Fruit fly (Drosophila melanogaster) whole organism, prepupa: Measurements from ENCODE around the gene TfIIA-L.

Source experiments
- CG10631 ChIP-seq: fragments of 200-800 bp; sonication (Bioruptor generic); optimal IDR thresholded peaks from 2 replicates; lab custom pipeline; 2016; ENCODE audit warnings: missing biosample characterization, missing genetic modification characterization
- CG10669 ChIP-seq: fragments of 200-800 bp; sonication (Bioruptor generic); optimal IDR thresholded peaks from 3 replicates; lab custom pipeline; 2018; ENCODE audit warnings: missing biosample characterization, mild to moderate bottlenecking, missing genetic modification characterization, moderate library complexity
- CG11294 ChIP-seq: fragments of 200-800 bp; sonication (Bioruptor generic); IDR thresholded peaks from 2 replicates; pipeline ENCODE4 v1.3.6; 2022; ENCODE audit warnings: missing biosample characterization, missing genetic modification characterization
- CG11762 ChIP-seq: fragments of 200-800 bp; sonication (Bioruptor generic); optimal IDR thresholded peaks from 3 replicates; lab custom pipeline; 2016; ENCODE audit warnings: missing biosample characterization, missing genetic modification characterization; ENCODE audit not compliant: insufficient read depth
- CG11902 ChIP-seq: fragments of 200-800 bp; sonication (Bioruptor generic); optimal IDR thresholded peaks from 3 replicates; lab custom pipeline; 2016; ENCODE audit warnings: missing biosample characterization, missing genetic modification characterization
- CG15336 ChIP-seq: fragments of 200-800 bp; sonication (Bioruptor generic); IDR thresholded peaks from 2 replicates; pipeline ENCODE4 v1.3.6; 2022; ENCODE audit warnings: missing biosample characterization, missing genetic modification characterization
- CG1621 ChIP-seq: fragments of 200-800 bp; sonication (Bioruptor generic); optimal IDR thresholded peaks from 3 replicates; lab custom pipeline; 2018; ENCODE audit warnings: missing biosample characterization, mild to moderate bottlenecking, missing genetic modification characterization
- CG16779 ChIP-seq: fragments of 200-800 bp; sonication (Bioruptor generic); optimal IDR thresholded peaks from 3 replicates; lab custom pipeline; 2017; ENCODE audit warnings: missing biosample characterization, mild to moderate bottlenecking, missing genetic modification characterization
- CG31627 ChIP-seq: fragments of 200-800 bp; sonication (Bioruptor generic); optimal IDR thresholded peaks from 3 replicates; lab custom pipeline; 2016; ENCODE audit warnings: missing biosample characterization, missing genetic modification characterization
- CG32006 ChIP-seq: fragments of 200-800 bp; sonication (Bioruptor generic); optimal IDR thresholded peaks from 3 replicates; lab custom pipeline; 2017; ENCODE audit warnings: missing biosample characterization, mild to moderate bottlenecking, missing genetic modification characterization
- CG34406 ChIP-seq: fragments of 200-800 bp; sonication (Bioruptor generic); optimal IDR thresholded peaks from 3 replicates; lab custom pipeline; 2016; ENCODE audit warnings: missing biosample characterization, missing genetic modification characterization
- CG6808 ChIP-seq: fragments of 200-800 bp; sonication (Bioruptor generic); optimal IDR thresholded peaks from 3 replicates; lab custom pipeline; 2017; ENCODE audit warnings: missing biosample characterization, missing genetic modification characterization, mild to moderate bottlenecking, moderate library complexity, missing genetic modification reagents
- CG7368 ChIP-seq: fragments of 200-800 bp; sonication (Bioruptor generic); optimal IDR thresholded peaks from 3 replicates; lab custom pipeline; 2016; ENCODE audit warnings: missing biosample characterization, missing genetic modification characterization
- CG8119 ChIP-seq: fragments of 200-800 bp; sonication (Bioruptor generic); IDR thresholded peaks from 3 replicates; pipeline ENCODE4 v1.3.6; 2022; ENCODE audit warnings: missing biosample characterization, missing genetic modification characterization
- CG8319 ChIP-seq: fragments of 200-800 bp; sonication (Bioruptor generic); optimal IDR thresholded peaks from 3 replicates; lab custom pipeline; 2016; ENCODE audit warnings: missing biosample characterization, missing genetic modification characterization
- CG8632 ChIP-seq: fragments of 200-800 bp; sonication (Bioruptor generic); optimal IDR thresholded peaks from 3 replicates; lab custom pipeline; 2016; ENCODE audit warnings: missing biosample characterization, missing genetic modification characterization
- CG9139 ChIP-seq: fragments of 200-800 bp; sonication (Bioruptor generic); optimal IDR thresholded peaks from 3 replicates; lab custom pipeline; 2017; ENCODE audit warnings: missing biosample characterization, mild to moderate bottlenecking, missing genetic modification characterization
- Eip75B ChIP-seq: fragments of 200-800 bp; sonication (Bioruptor generic); optimal IDR thresholded peaks from 3 replicates; lab custom pipeline; 2016; ENCODE audit warnings: missing biosample characterization, missing genetic modification characterization
- Eip78C ChIP-seq: fragments of 200-800 bp; sonication (Bioruptor generic); peaks from one replicate; lab custom pipeline; 2016; ENCODE audit warnings: missing biosample characterization, missing genetic modification characterization
- Eip93F ChIP-seq: fragments of 200-800 bp; sonication (Bioruptor generic); optimal IDR thresholded peaks from 2 replicates; lab custom pipeline; 2016; ENCODE audit warnings: missing biosample characterization, mild to moderate bottlenecking, missing genetic modification characterization
- Ets21C ChIP-seq: fragments of 200-800 bp; sonication (Bioruptor generic); optimal IDR thresholded peaks from 3 replicates; lab custom pipeline; 2016; ENCODE audit warnings: missing biosample characterization, missing genetic modification characterization
- Gug ChIP-seq: fragments of 200-800 bp; sonication (Bioruptor generic); IDR thresholded peaks from 2 replicates; pipeline ENCODE4 v1.3.6; 2022; ENCODE audit warnings: missing biosample characterization, missing genetic modification characterization
- Hr38 ChIP-seq: sonication (Bioruptor generic); optimal IDR thresholded peaks from 2 replicates; lab custom pipeline; 2016; ENCODE audit warnings: missing biosample characterization, missing genetic modification characterization
- Hr4 ChIP-seq: fragments of 200-800 bp; sonication (Bioruptor generic); optimal IDR thresholded peaks from 3 replicates; lab custom pipeline; 2016; ENCODE audit warnings: missing biosample characterization, missing genetic modification characterization
- Lpt ChIP-seq: fragments of 200-800 bp; sonication (Bioruptor generic); optimal IDR thresholded peaks from 3 replicates; lab custom pipeline; 2016; ENCODE audit warnings: missing biosample characterization, missing genetic modification characterization
- Met ChIP-seq: fragments of 200-800 bp; sonication (Bioruptor generic); optimal IDR thresholded peaks from 3 replicates; lab custom pipeline; 2016; ENCODE audit warnings: missing biosample characterization, missing genetic modification characterization
- Smox ChIP-seq: fragments of 200-800 bp; sonication (Bioruptor generic); optimal IDR thresholded peaks from 3 replicates; lab custom pipeline; 2016; ENCODE audit warnings: missing biosample characterization, missing genetic modification characterization
- Sox14 ChIP-seq: fragments of 200-800 bp; sonication (Bioruptor generic); optimal IDR thresholded peaks from 3 replicates; lab custom pipeline; 2016; ENCODE audit warnings: missing biosample characterization, missing genetic modification characterization
- Sox15 ChIP-seq: fragments of 200-800 bp; sonication (Bioruptor generic); optimal IDR thresholded peaks from 3 replicates; lab custom pipeline; 2016; ENCODE audit warnings: missing biosample characterization, missing genetic modification characterization
- achi ChIP-seq: fragments of 200-800 bp; sonication (Bioruptor generic); optimal IDR thresholded peaks from 3 replicates; lab custom pipeline; 2016; ENCODE audit warnings: missing biosample characterization, missing genetic modification characterization
- acj6 ChIP-seq: fragments of 200-800 bp; sonication (Bioruptor generic); optimal IDR thresholded peaks from 3 replicates; lab custom pipeline; 2016; ENCODE audit warnings: missing biosample characterization, missing genetic modification characterization
- dac ChIP-seq: fragments of 200-800 bp; sonication (Bioruptor generic); optimal IDR thresholded peaks from 2 replicates; lab custom pipeline; 2017; ENCODE audit warnings: missing biosample characterization, mild to moderate bottlenecking, missing genetic modification characterization
- eg ChIP-seq: fragments of 200-800 bp; sonication (Bioruptor generic); IDR thresholded peaks from 3 replicates; pipeline ENCODE4 v1.3.6; 2022; ENCODE audit warnings: missing biosample characterization, missing genetic modification characterization
- esn ChIP-seq: fragments of 200-800 bp; sonication (Bioruptor generic); optimal IDR thresholded peaks from 2 replicates; lab custom pipeline; 2016; ENCODE audit warnings: missing biosample characterization, mild to moderate bottlenecking, missing genetic modification characterization, moderate library complexity
- fd59A ChIP-seq: fragments of 200-800 bp; sonication (Bioruptor generic); optimal IDR thresholded peaks from 2 replicates; lab custom pipeline; 2017; ENCODE audit warnings: missing biosample characterization, mild to moderate bottlenecking, missing genetic modification characterization, missing genetic modification reagents
- fd85E ChIP-seq: fragments of 200-800 bp; sonication (Bioruptor generic); optimal IDR thresholded peaks from 3 replicates; lab custom pipeline; 2016; ENCODE audit warnings: missing biosample characterization, missing genetic modification characterization
- fkh ChIP-seq: fragments of 200-800 bp; sonication (Bioruptor generic); optimal IDR thresholded peaks from 3 replicates; lab custom pipeline; 2017; ENCODE audit warnings: missing biosample characterization, mild to moderate bottlenecking, missing genetic modification characterization, moderate library complexity
- lz ChIP-seq: fragments of 200-800 bp; sonication (Bioruptor generic); optimal IDR thresholded peaks from 3 replicates; lab custom pipeline; 2016; ENCODE audit warnings: missing biosample characterization, missing genetic modification characterization
- net ChIP-seq: fragments of 200-800 bp; sonication (Bioruptor generic); optimal IDR thresholded peaks from 3 replicates; lab custom pipeline; 2016; ENCODE audit warnings: missing biosample characterization, missing genetic modification characterization
- spab ChIP-seq: fragments of 200-800 bp; sonication (Bioruptor generic); optimal IDR thresholded peaks from 2 replicates; lab custom pipeline; 2017; ENCODE audit warnings: missing biosample characterization, mild to moderate bottlenecking, missing genetic modification characterization, missing genetic modification reagents
- ss ChIP-seq, 2 experiments: fragments of 200-800 bp; sonication (Bioruptor generic); optimal IDR thresholded peaks; 2 replicates in 1 of 2; 3 replicates in 1 of 2; lab custom pipeline; 2017 to 2018; ENCODE audit warnings: mild to moderate bottlenecking in 2 of 2, missing biosample characterization in 2 of 2, missing genetic modification characterization in 2 of 2, moderate library complexity in 1 of 2
- svp ChIP-seq: fragments of 200-800 bp; sonication (Bioruptor generic); peaks from one replicate; lab custom pipeline; 2016; ENCODE audit warnings: missing biosample characterization, missing genetic modification characterization
- vri ChIP-seq: fragments of 200-800 bp; sonication (Bioruptor generic); optimal IDR thresholded peaks from 3 replicates; lab custom pipeline; 2016; ENCODE audit warnings: missing biosample characterization, mild to moderate bottlenecking, missing genetic modification characterization

The TfIIA-L gene

DNA sequence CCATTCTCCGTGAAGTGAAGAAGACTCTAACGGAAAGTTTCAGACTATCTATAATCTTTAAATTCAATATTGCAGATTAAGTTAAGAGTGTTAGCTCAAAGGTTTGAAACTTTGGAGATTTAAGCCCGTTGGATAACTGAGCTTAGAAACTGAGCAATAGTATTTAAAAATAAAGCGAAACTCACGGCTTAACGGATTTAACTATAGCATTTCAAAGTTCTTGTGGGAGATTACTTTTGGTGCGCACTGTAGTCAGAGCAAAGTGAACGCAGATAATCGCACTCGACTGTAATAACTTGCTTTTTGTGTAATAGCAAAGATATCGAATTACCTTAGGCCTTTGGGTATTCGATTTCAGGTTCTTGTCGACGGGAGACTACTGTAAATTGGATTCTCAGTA, 31.4 kb downstream of the TfIIA-L start, which contains the start of gene mrt (continued):
- TF ChIP-seq achi (GFP tag; lab: Kevin White, UChicago) (peak; percentile 50), fd85E (GFP tag; lab: Kevin White, UChicago) (no peak), Gug (GFP tag; lab: Robert Waterston, UW) (peak; percentile 36; the same call in 1 of the 2 replicates), acj6 (GFP tag; lab: Kevin White, UChicago) (peak; percentile 53), net (GFP tag; lab: Kevin White, UChicago) (peak; percentile 51), CG10669 (GFP tag; lab: Kevin White, UChicago) (peak; percentile 60), CG8632 (GFP tag; lab: Kevin White, UChicago) (peak; percentile 37), vri (GFP tag; lab: Kevin White, UChicago) (peak; percentile 31)

DNA sequence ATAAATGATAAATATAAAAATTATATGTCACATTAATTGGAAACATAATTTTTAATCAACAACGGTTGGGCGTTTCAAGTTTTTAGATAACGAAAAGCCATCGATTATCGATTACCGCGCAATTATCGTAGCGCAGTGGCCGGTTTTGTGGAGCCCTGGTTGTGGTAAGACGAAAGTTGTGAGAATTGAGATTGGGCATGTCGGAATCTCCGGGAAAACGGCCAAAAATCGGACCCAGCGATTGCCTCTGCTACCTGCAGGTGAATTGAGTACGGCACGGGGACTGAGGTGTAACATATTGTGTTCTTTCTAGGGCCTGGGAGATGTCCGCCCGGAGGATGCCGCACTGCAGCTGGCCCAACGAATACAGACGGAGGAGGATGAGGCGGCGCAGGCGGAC, 32.7 kb downstream of the TfIIA-L start, which contains the start of gene CG3368:
Gene CG3368, plus strand, starts transcription at position 136 of the 400 bp plus-strand sequence.
- no peak for TF ChIP-seq CG32006 (GFP tag; lab: Kevin White, UChicago)
- TF ChIP-seq net (GFP tag; lab: Kevin White, UChicago): no peak
- TF ChIP-seq CG6808 (GFP tag; lab: Kevin White, UChicago): peak; percentile 71
- no peak for TF ChIP-seq esn
- TF ChIP-seq CG7368 (GFP tag; lab: Kevin White, UChicago): no peak
- TF ChIP-seq CG9139 (GFP tag; lab: Kevin White, UChicago): no peak
- TF ChIP-seq lz: no peak
- peak; percentile 2 for TF ChIP-seq CG1621
- no peak for TF ChIP-seq Hr38 (GFP tag; lab: Kevin White, UChicago)
- TF ChIP-seq Eip93F: peak; percentile 9

DNA sequence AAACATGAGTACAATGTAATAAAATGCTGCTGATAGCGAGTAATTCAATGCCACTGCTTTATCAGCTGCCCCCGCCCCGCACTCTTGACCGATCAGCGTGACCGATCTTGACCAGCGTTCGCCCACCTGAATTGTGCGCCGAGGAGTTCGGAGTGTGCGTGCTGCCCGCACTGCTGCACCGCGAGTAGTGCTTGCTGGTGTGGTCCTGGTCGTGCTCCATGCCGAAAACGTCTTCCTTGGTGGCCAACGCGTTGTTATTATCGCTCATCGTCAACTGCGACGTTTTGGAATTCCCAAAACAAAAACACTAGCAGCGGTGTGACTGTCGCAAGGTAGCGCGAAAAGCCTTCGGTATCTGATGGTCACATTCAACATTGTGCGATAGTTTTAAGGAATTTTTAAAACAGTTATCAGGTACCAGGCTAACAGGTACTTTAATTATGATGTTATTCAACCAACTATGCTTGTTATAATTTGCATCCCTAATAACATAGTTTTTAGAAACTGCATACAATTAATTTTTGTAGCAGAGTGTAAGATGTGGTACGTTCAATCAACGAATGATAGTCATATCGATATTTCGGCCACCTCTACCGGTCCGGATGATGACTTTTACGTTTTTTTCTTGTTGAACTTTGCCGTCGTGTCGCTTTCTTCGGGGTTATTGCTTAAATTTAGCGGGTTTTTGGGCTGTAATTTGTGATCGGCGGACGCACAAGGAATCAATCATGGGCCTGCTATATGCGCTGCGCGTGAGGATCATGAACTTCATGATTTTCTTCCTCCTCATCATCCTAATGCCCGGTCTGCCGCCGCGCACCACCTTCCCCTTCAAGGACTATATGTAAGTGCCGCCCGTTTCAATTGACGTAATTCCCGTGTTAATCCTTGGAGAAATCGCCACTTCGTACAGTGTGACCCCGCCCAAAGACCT, 37.6 kb downstream of the TfIIA-L start, which contains the start of the genes bigmax and Hmu:
Gene bigmax, minus strand, starts transcription at position 325 of the 934 bp plus-strand sequence.
Gene Hmu, plus strand, starts transcription at position 568 of the 934 bp plus-strand sequence.
- TF ChIP-seq svp (GFP tag; lab: Kevin White, UChicago) (peak; percentile 98), CG7368 (GFP tag; lab: Kevin White, UChicago) (peak; percentile 69), Sox14 (GFP tag; lab: Kevin White, UChicago) (peak; percentile 88), net (GFP tag; lab: Kevin White, UChicago) (peak; percentile 30), Gug (GFP tag; lab: Robert Waterston, UW) (peak; percentile 72), CG15336 (peak; percentile 40; the same call in 1 of the 2 replicates), Sox15 (GFP tag; lab: Kevin White, UChicago) (peak; percentile 80), CG9139 (GFP tag; lab: Kevin White, UChicago) (no peak), CG34406 (GFP tag; lab: Kevin White, UChicago) (peak; percentile 71), Eip75B (GFP tag; lab: Kevin White, UChicago) (peak; percentile 81), CG11294 (GFP tag; lab: Robert Waterston, UW) (peak; percentile 41; the same call in 1 of the 2 replicates), Eip78C (peak; percentile 89), CG1621 (peak; percentile 90), eg (peak; percentile 85), CG8119 (peak; percentile 62; the same call in 2 of the 3 replicates), acj6 (GFP tag; lab: Kevin White, UChicago) (peak; percentile 77), CG16779 (no peak), fd59A (GFP tag; lab: Kevin White, UChicago) (peak; percentile 19), Hr4 (GFP tag; lab: Kevin White, UChicago) (peak; percentile 82), CG8632 (GFP tag; lab: Kevin White, UChicago) (peak; percentile 58), CG11762 (GFP tag; lab: Kevin White, UChicago) (peak; percentile 61), Hr38 (GFP tag; lab: Kevin White, UChicago) (no peak), dac (peak; percentile 49), ss (GFP tag; optimal IDR thresholded peaks at IDR 0.05; lab: Kevin White, UChicago) (peak in 1 of 2 experiments; percentile 69), fd85E (GFP tag; lab: Kevin White, UChicago) (no peak), CG10669 (GFP tag; lab: Kevin White, UChicago) (peak; percentile 52), Lpt (peak; percentile 65), CG11902 (peak; percentile 71), Ets21C (GFP tag; lab: Kevin White, UChicago) (peak; percentile 80), Eip93F (no peak), CG8319 (GFP tag; lab: Kevin White, UChicago) (peak; percentile 62), CG31627 (GFP tag; lab: Kevin White, UChicago) (peak; percentile 92), CG10631 (GFP tag; lab: Kevin White, UChicago) (peak; percentile 84), spab (GFP tag; lab: Kevin White, UChicago) (no peak), Smox (GFP tag; lab: Kevin White, UChicago) (peak; percentile 79), lz (peak; percentile 89), Met (GFP tag; lab: Kevin White, UChicago) (peak; percentile 72), fkh (GFP tag; lab: Kevin White, UChicago) (peak; percentile 31), vri (GFP tag; lab: Kevin White, UChicago) (peak; percentile 68)
